Fruit fly (Drosophila melanogaster): ENCODE results near the gene CG32374.

DNA sequence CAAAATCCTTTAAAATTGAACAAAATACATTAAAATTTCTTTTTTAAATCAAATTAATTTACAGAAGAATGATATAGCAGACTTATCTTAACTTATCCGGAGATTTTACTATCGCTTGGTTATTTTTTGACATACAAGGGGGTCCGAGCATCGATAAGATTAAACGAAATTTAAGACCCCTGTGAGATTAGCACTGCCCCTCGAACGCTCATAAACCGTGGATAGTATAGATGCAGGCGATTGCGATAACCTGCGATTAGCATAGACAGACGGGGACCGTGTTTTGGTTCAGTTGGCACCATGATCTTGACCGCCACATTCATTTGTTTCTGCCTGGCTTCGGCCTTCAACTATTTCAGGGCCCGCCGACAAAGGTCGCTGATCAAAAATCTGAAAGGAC is 49.4 kb downstream of the CG32374 start, which contains the start of gene Cyp316a1:
- TF ChIP-seq CG10366 (GFP tag; IDR thresholded peaks at IDR 0.05), result no peak
- TF ChIP-seq CG8924 (tag; optimal IDR thresholded peaks at IDR 0.05), result no peak
- TF ChIP-seq CG15269 (tag; optimal IDR thresholded peaks at IDR 0.05), result no peak
- TF ChIP-seq ac (GFP tag; optimal IDR thresholded peaks at IDR 0.05), result no peak
- no peak for TF ChIP-seq br (optimal IDR thresholded peaks at IDR 0.05)
- no peak for TF ChIP-seq CG30020 (tag; optimal IDR thresholded peaks at IDR 0.05)
- no peak for TF ChIP-seq cg (GFP tag; optimal IDR thresholded peaks at IDR 0.05)
- no peak for TF ChIP-seq grau (tag; optimal IDR thresholded peaks at IDR 0.05)
- TF ChIP-seq mam (GFP tag; optimal IDR thresholded peaks at IDR 0.05), result no peak
- no peak for TF ChIP-seq CG17829 (tag; optimal IDR thresholded peaks at IDR 0.05)
- no peak for TF ChIP-seq CG18262 (tag; optimal IDR thresholded peaks at IDR 0.05)
- no peak for TF ChIP-seq toy (GFP tag; IDR thresholded peaks at IDR 0.05)

All from whole organism, embryonic.